Fruit fly (Drosophila melanogaster) whole organism, embryonic: ENCODE measurements around the gene CG12182.

Experiments used
- CG10565 ChIP-seq: fragments of 200-800 bp; sonication (Bioruptor generic); optimal IDR thresholded peaks from 3 replicates; lab custom pipeline; 2016; ENCODE audit warnings: missing biosample characterization, mild to moderate bottlenecking, missing genetic modification characterization
- CG12219 ChIP-seq: fragments of 200-800 bp; sonication (Bioruptor generic); optimal IDR thresholded peaks from 3 replicates; lab custom pipeline; 2018; ENCODE audit warnings: missing biosample characterization, mild to moderate bottlenecking, missing genetic modification characterization
- CG12299 ChIP-seq: fragments of 200-800 bp; sonication (Bioruptor generic); optimal IDR thresholded peaks from 2 replicates; lab custom pipeline; 2018; ENCODE audit warnings: missing biosample characterization, mild to moderate bottlenecking, missing genetic modification characterization
- CG12659 ChIP-seq: fragments of 200-800 bp; sonication (Bioruptor generic); optimal IDR thresholded peaks from 3 replicates; lab custom pipeline; 2017; ENCODE audit warnings: mild to moderate bottlenecking, missing biosample characterization, missing genetic modification reagents, missing genetic modification characterization
- CG13296 ChIP-seq: fragments of 200-800 bp; sonication (Bioruptor generic); optimal IDR thresholded peaks from 3 replicates; lab custom pipeline; 2018; ENCODE audit warnings: missing biosample characterization, mild to moderate bottlenecking, missing genetic modification characterization
- CG31388 ChIP-seq: fragments of 200-800 bp; sonication (Bioruptor generic); optimal IDR thresholded peaks from 2 replicates; lab custom pipeline; 2016; ENCODE audit warnings: missing biosample characterization, missing genetic modification characterization
- CG3847 ChIP-seq: fragments of 200-800 bp; sonication (Bioruptor generic); IDR thresholded peaks from 2 replicates; pipeline ENCODE4 v1.3.6; 2022; ENCODE audit warnings: missing biosample characterization, missing genetic modification characterization
- CG8281 ChIP-seq: fragments of 200-800 bp; sonication (Bioruptor generic); optimal IDR thresholded peaks from 2 replicates; lab custom pipeline; 2018; ENCODE audit warnings: missing biosample characterization, mild to moderate bottlenecking, missing genetic modification characterization, moderate library complexity
- CTCF ChIP-seq: fragments of 200-800 bp; sonication (Bioruptor generic); optimal IDR thresholded peaks from 2 replicates; lab custom pipeline; 2017; ENCODE audit warnings: missing biosample characterization, mild to moderate bottlenecking, missing genetic modification characterization, moderate library complexity
- Six4 ChIP-seq: fragments of 200-800 bp; sonication (Bioruptor generic); optimal IDR thresholded peaks from 2 replicates; lab custom pipeline; 2016; ENCODE audit warnings: missing biosample characterization, missing genetic modification characterization
- stwl ChIP-seq: fragments of 200-800 bp; sonication (Bioruptor generic); optimal IDR thresholded peaks from 3 replicates; lab custom pipeline; 2018; ENCODE audit warnings: missing biosample characterization, mild to moderate bottlenecking, missing genetic modification characterization, moderate library complexity

DNA sequence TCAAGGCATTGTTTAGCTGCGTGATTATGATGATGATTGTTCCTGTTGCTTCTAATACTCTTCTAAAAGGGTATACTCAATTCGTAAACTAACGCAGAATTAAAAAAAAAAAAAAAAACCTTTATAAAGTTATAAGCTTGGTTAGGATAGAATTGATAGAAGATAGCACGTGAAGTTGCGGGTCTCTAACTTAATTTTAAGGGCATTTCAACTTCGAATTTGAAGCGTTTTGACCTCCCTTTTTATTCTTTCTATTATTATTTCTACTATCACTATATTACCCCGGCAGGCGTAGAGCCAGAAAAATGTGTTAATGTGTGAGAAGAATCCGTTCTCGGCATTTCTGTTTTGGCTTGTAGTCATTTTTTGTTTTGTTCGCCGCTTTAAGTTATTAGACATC is 20.6 kb downstream of the CG12182 start:
- TF ChIP-seq CTCF (GFP tag; lab: Kevin White, UChicago) (no peak), CG12299 (no peak), CG3847 (GFP tag; lab: Robert Waterston, UW) (0 out of 2 replicates have a peak, but pooled peaks have one; percentile 30), CG8281 (tag; lab: Kevin White, UChicago) (no peak), CG31388 (GFP tag; lab: Kevin White, UChicago) (no peak), CG13296 (GFP tag; lab: Kevin White, UChicago) (no peak), CG12219 (GFP tag; lab: Kevin White, UChicago) (peak; percentile 10), CG10565 (GFP tag; lab: Kevin White, UChicago) (no peak), Six4 (peak; percentile 51), stwl (tag; lab: Kevin White, UChicago) (no peak), CG12659 (GFP tag; lab: Kevin White, UChicago) (peak; percentile 60)
